Fruit fly (Drosophila melanogaster) whole organism, embryonic: Measurements from ENCODE around the gene CIA30.

Experiments used
- Asciz ChIP-seq: fragments of 200-800 bp; sonication (Bioruptor generic); optimal IDR thresholded peaks from 2 replicates; lab custom pipeline; 2017; ENCODE audit warnings: missing biosample characterization, mild to moderate bottlenecking, missing genetic modification characterization, missing genetic modification reagents
- Bgb ChIP-seq: fragments of 200-800 bp; sonication (Bioruptor generic); IDR thresholded peaks from 2 replicates; pipeline ENCODE4 v1.3.6; 2022; ENCODE audit warnings: missing biosample characterization, missing genetic modification characterization; ENCODE audit not compliant: partially characterized antibody
- CG11456 ChIP-seq: fragments of 200-800 bp; sonication (Bioruptor generic); IDR thresholded peaks from 3 replicates; pipeline ENCODE4 v1.3.6; 2022; ENCODE audit warnings: missing biosample characterization, missing genetic modification characterization
- CG11696 ChIP-seq: fragments of 200-800 bp; sonication (Bioruptor generic); IDR thresholded peaks from 2 replicates; pipeline ENCODE4 v1.3.6; 2022; ENCODE audit warnings: missing biosample characterization, missing genetic modification characterization
- CG12155 ChIP-seq: fragments of 200-800 bp; sonication (Bioruptor generic); optimal IDR thresholded peaks from 3 replicates; lab custom pipeline; 2016; ENCODE audit warnings: missing biosample characterization, missing genetic modification characterization
- CG15011 ChIP-seq: fragments of 200-800 bp; sonication (Bioruptor generic); optimal IDR thresholded peaks from 3 replicates; lab custom pipeline; 2018; ENCODE audit warnings: missing biosample characterization, mild to moderate bottlenecking, missing genetic modification characterization
- CG15514 ChIP-seq: fragments of 200-800 bp; sonication (Bioruptor generic); optimal IDR thresholded peaks from 3 replicates; lab custom pipeline; 2017; ENCODE audit warnings: missing biosample characterization, missing genetic modification characterization, mild to moderate bottlenecking, moderate library complexity, missing genetic modification reagents
- CG1603 ChIP-seq: fragments of 200-800 bp; sonication (Bioruptor generic); optimal IDR thresholded peaks from 2 replicates; lab custom pipeline; 2019; ENCODE audit warnings: missing biosample characterization, mild to moderate bottlenecking, missing genetic modification characterization, moderate library complexity
- CG18599 ChIP-seq: fragments of 200-800 bp; sonication (Bioruptor generic); optimal IDR thresholded peaks from 3 replicates; lab custom pipeline; 2017; ENCODE audit warnings: missing biosample characterization, missing genetic modification characterization, mild to moderate bottlenecking, moderate library complexity, missing genetic modification reagents
- CG18764 ChIP-seq: fragments of 200-800 bp; sonication (Bioruptor generic); optimal IDR thresholded peaks from 3 replicates; lab custom pipeline; 2016; ENCODE audit warnings: missing biosample characterization, missing genetic modification characterization
- CG2678 ChIP-seq: fragments of 200-800 bp; sonication (Bioruptor generic); optimal IDR thresholded peaks from 3 replicates; lab custom pipeline; 2019; ENCODE audit warnings: missing biosample characterization, mild to moderate bottlenecking, missing genetic modification characterization, moderate library complexity
- CG3281 ChIP-seq: fragments of 200-800 bp; sonication (Bioruptor generic); optimal IDR thresholded peaks from 3 replicates; lab custom pipeline; 2017; ENCODE audit warnings: missing biosample characterization, mild to moderate bottlenecking, missing genetic modification characterization
- CG6854 ChIP-seq: fragments of 200-800 bp; sonication (Bioruptor generic); optimal IDR thresholded peaks from 3 replicates; lab custom pipeline; 2017; ENCODE audit warnings: missing biosample characterization, mild to moderate bottlenecking, missing genetic modification characterization
- CG7987 ChIP-seq: fragments of 200-800 bp; sonication (Bioruptor generic); optimal IDR thresholded peaks from 2 replicates; lab custom pipeline; 2018; ENCODE audit warnings: missing biosample characterization, mild to moderate bottlenecking, missing genetic modification characterization, moderate library complexity
- CG9817 ChIP-seq: fragments of 200-800 bp; sonication (Bioruptor generic); optimal IDR thresholded peaks from 2 replicates; lab custom pipeline; 2018; ENCODE audit warnings: missing biosample characterization, mild to moderate bottlenecking, missing genetic modification characterization, moderate library complexity
- CrebB ChIP-seq: fragments of 200-800 bp; sonication (Bioruptor generic); optimal IDR thresholded peaks from 3 replicates; lab custom pipeline; 2018; ENCODE audit warnings: missing biosample characterization, mild to moderate bottlenecking, missing genetic modification characterization
- D19B ChIP-seq: fragments of 200-800 bp; sonication (Bioruptor generic); optimal IDR thresholded peaks from 2 replicates; lab custom pipeline; 2017; ENCODE audit warnings: missing biosample characterization, mild to moderate bottlenecking, missing genetic modification characterization
- Dip2 ChIP-seq: fragments of 200-800 bp; sonication (Bioruptor generic); IDR thresholded peaks from 2 replicates; pipeline ENCODE4 v1.3.6; 2022; ENCODE audit warnings: missing biosample characterization, missing genetic modification characterization
- Gsc ChIP-seq: fragments of 200-800 bp; sonication (Bioruptor generic); IDR thresholded peaks from 2 replicates; pipeline ENCODE4 v1.3.6; 2022; ENCODE audit warnings: missing biosample characterization, missing genetic modification characterization
- Med ChIP-seq: fragments of 200-800 bp; sonication (Bioruptor generic); peaks from one replicate; lab custom pipeline; 2016; ENCODE audit warnings: missing biosample characterization, missing genetic modification characterization, mild to moderate bottlenecking, inconsistent platforms, moderate library complexity
- NC2α ChIP-seq: fragments of 200-800 bp; sonication (Bioruptor generic); optimal IDR thresholded peaks from 2 replicates; lab custom pipeline; 2016; ENCODE audit warnings: missing biosample characterization, missing genetic modification characterization
- Nf-YA ChIP-seq: fragments of 200-800 bp; sonication (Bioruptor generic); IDR thresholded peaks from 2 replicates; pipeline ENCODE4 v1.3.6; 2022; ENCODE audit warnings: missing biosample characterization, missing genetic modification characterization
- Nf-YB ChIP-seq: fragments of 200-800 bp; sonication (Bioruptor generic); optimal IDR thresholded peaks from 3 replicates; lab custom pipeline; 2019; ENCODE audit warnings: missing biosample characterization, mild to moderate bottlenecking, missing genetic modification characterization, moderate library complexity
- Oaz ChIP-seq: fragments of 200-800 bp; sonication (Bioruptor generic); IDR thresholded peaks from 2 replicates; pipeline ENCODE4 v1.3.6; 2022; ENCODE audit warnings: missing biosample characterization, missing genetic modification characterization
- Pdp1 ChIP-seq, 2 experiments: fragments of 200-800 bp; sonication (Bioruptor generic); optimal IDR thresholded peaks; 3 replicates each; lab custom pipeline; 2016; ENCODE audit warnings: missing biosample characterization in 2 of 2, missing genetic modification characterization in 2 of 2, mild to moderate bottlenecking in 1 of 2, moderate library complexity in 1 of 2
- Spps ChIP-seq: fragments of 200-800 bp; sonication (Bioruptor generic); optimal IDR thresholded peaks from 2 replicates; lab custom pipeline; 2018; ENCODE audit warnings: missing biosample characterization, mild to moderate bottlenecking, missing genetic modification characterization
- Sry-δ ChIP-seq: fragments of 200-800 bp; sonication (Bioruptor generic); optimal IDR thresholded peaks from 2 replicates; lab custom pipeline; 2016; ENCODE audit warnings: missing biosample characterization, missing genetic modification characterization
- Stat92E ChIP-seq, 3 experiments: fragments of >200 bp in 2 of 3; fragments of 200-800 bp in 1 of 3; sonication (Bioruptor generic) in 1 of 3; optimal IDR thresholded peaks; 2 replicates each; lab custom pipeline; 2017 to 2019; ENCODE audit warnings: missing biosample characterization in 3 of 3, missing genetic modification characterization in 3 of 3, mild to moderate bottlenecking in 1 of 3, moderate library complexity in 1 of 3
- Taf1 ChIP-seq: fragments of 200-800 bp; sonication (Bioruptor generic); IDR thresholded peaks from 2 replicates; pipeline ENCODE4 v1.3.6; 2022; ENCODE audit warnings: missing biosample characterization, missing genetic modification characterization
- ab ChIP-seq: fragments of 200-800 bp; sonication (Bioruptor generic); optimal IDR thresholded peaks from 2 replicates; lab custom pipeline; 2016; ENCODE audit warnings: missing biosample characterization, missing genetic modification characterization
- ase ChIP-seq: fragments of 200-800 bp; sonication (Bioruptor generic); IDR thresholded peaks from 3 replicates; pipeline ENCODE4 v1.3.6; 2022; ENCODE audit warnings: missing biosample characterization, missing genetic modification characterization
- chif ChIP-seq, 2 experiments: fragments of 200-800 bp; sonication (Bioruptor generic); optimal IDR thresholded peaks; 3 replicates each; lab custom pipeline; 2016; ENCODE audit warnings: missing biosample characterization in 2 of 2, missing genetic modification characterization in 2 of 2
- cwo ChIP-seq: fragments of 200-800 bp; sonication (Bioruptor generic); optimal IDR thresholded peaks from 3 replicates; lab custom pipeline; 2017; ENCODE audit warnings: missing biosample characterization, missing genetic modification characterization, mild to moderate bottlenecking, moderate library complexity, missing genetic modification reagents
- dm ChIP-seq: fragments of 200-800 bp; sonication (Bioruptor generic); optimal IDR thresholded peaks from 3 replicates; lab custom pipeline; 2016; ENCODE audit warnings: missing biosample characterization, missing genetic modification characterization
- eve ChIP-seq, 2 experiments: fragments of >200 bp; optimal IDR thresholded peaks; 2 replicates each; lab custom pipeline; 2017; ENCODE audit warnings: missing biosample characterization in 2 of 2, missing genetic modification characterization in 2 of 2
- exex ChIP-seq: fragments of 200-800 bp; sonication (Bioruptor generic); optimal IDR thresholded peaks from 4 replicates; lab custom pipeline; 2018; ENCODE audit warnings: missing biosample characterization, mild to moderate bottlenecking, missing genetic modification characterization, moderate library complexity
- eyg ChIP-seq: fragments of 200-800 bp; sonication (Bioruptor generic); optimal IDR thresholded peaks from 3 replicates; lab custom pipeline; 2016; ENCODE audit warnings: missing biosample characterization, missing genetic modification characterization
- fu2 ChIP-seq: fragments of 200-800 bp; sonication (Bioruptor generic); optimal IDR thresholded peaks from 2 replicates; lab custom pipeline; 2016; ENCODE audit warnings: missing biosample characterization, missing genetic modification characterization
- gcm ChIP-seq: fragments of 200-800 bp; sonication (Bioruptor generic); optimal IDR thresholded peaks from 2 replicates; lab custom pipeline; 2019; ENCODE audit warnings: missing biosample characterization, mild to moderate bottlenecking, missing genetic modification characterization, moderate library complexity
- inv ChIP-seq: fragments of 200-800 bp; sonication (Bioruptor generic); IDR thresholded peaks from 2 replicates; pipeline ENCODE4 v1.3.6; 2022; ENCODE audit warnings: missing biosample characterization, missing genetic modification characterization; ENCODE audit not compliant: partially characterized antibody
- jigr1 ChIP-seq: fragments of 200-800 bp; sonication (Bioruptor generic); IDR thresholded peaks from 3 replicates; pipeline ENCODE4 v1.3.6; 2022; ENCODE audit warnings: missing biosample characterization, missing genetic modification characterization
- lab ChIP-seq: fragments of 200-800 bp; sonication (Bioruptor generic); optimal IDR thresholded peaks from 3 replicates; lab custom pipeline; 2017; ENCODE audit warnings: missing biosample characterization, missing genetic modification characterization, mild to moderate bottlenecking, moderate library complexity, missing genetic modification reagents
- lola ChIP-seq, 3 experiments: fragments of >200 bp in 2 of 3; fragments of 200-800 bp in 1 of 3; sonication (Bioruptor generic) in 1 of 3; optimal IDR thresholded peaks; 2 replicates each; lab custom pipeline; 2017 to 2019; ENCODE audit warnings: missing biosample characterization in 3 of 3, missing genetic modification characterization in 3 of 3, mild to moderate bottlenecking in 1 of 3, moderate library complexity in 1 of 3
- mirr ChIP-seq: fragments of 200-800 bp; sonication (Bioruptor generic); optimal IDR thresholded peaks from 3 replicates; lab custom pipeline; 2018; ENCODE audit warnings: missing biosample characterization, mild to moderate bottlenecking, missing genetic modification characterization
- nom ChIP-seq: fragments of 200-800 bp; sonication (Bioruptor generic); optimal IDR thresholded peaks from 2 replicates; lab custom pipeline; 2017; ENCODE audit warnings: missing biosample characterization, missing genetic modification characterization, mild to moderate bottlenecking, moderate library complexity, missing genetic modification reagents
- pita ChIP-seq: fragments of 200-800 bp; sonication (Bioruptor generic); optimal IDR thresholded peaks from 2 replicates; lab custom pipeline; 2017; ENCODE audit warnings: missing biosample characterization, mild to moderate bottlenecking, missing genetic modification characterization
- sc ChIP-seq, 3 experiments: fragments of >200 bp in 2 of 3; fragments of 200-800 bp in 1 of 3; sonication (Bioruptor generic) in 1 of 3; optimal IDR thresholded peaks; 2 replicates in 2 of 3; 3 replicates in 1 of 3; lab custom pipeline; 2017; ENCODE audit warnings: mild to moderate bottlenecking in 1 of 3, missing biosample characterization in 1 of 3, missing genetic modification characterization in 1 of 3, missing genetic modification reagents in 1 of 3
- sim ChIP-seq: fragments of 200-800 bp; sonication (Bioruptor generic); IDR thresholded peaks from 2 replicates; pipeline ENCODE4 v1.3.6; 2022; ENCODE audit warnings: missing biosample characterization, missing genetic modification characterization
- slbo ChIP-seq: fragments of 200-800 bp; sonication (Bioruptor generic); IDR thresholded peaks from 2 replicates; pipeline ENCODE4 v1.3.6; 2022; ENCODE audit warnings: missing biosample characterization, missing genetic modification characterization
- vnd ChIP-seq: fragments of 200-800 bp; sonication (Bioruptor generic); IDR thresholded peaks from 3 replicates; pipeline ENCODE4 v1.3.6; 2022; ENCODE audit warnings: missing biosample characterization, missing genetic modification characterization; ENCODE audit not compliant: partially characterized antibody

The CIA30 gene

DNA sequence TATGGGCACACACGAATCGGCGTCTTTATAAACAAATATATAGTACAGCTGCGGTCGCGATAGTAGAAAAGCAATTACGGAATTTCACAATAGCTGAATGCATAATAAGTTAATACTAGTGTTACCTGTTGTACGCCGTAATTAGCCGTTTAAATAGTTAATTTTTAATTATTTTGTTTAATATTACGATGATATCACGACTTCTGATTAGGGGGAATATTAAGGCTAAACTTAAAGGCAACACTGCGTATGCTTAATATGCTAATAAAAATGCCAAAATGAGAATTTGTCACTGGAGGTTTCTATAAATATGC lies 42.2 kb downstream of the CIA30 start:
- TF ChIP-seq Taf1 (no peak), CG6854 (GFP tag; lab: Kevin White, UChicago) (no peak), Gsc (GFP tag; lab: Robert Waterston, UW) (no peak), mirr (no peak), inv (GFP tag; lab: Robert Waterston, UW) (no peak), dm (no peak), Pdp1 (GFP tag; optimal IDR thresholded peaks at IDR 0.05; lab: Kevin White, UChicago) (peak in 1 of 2 experiments; percentile 5), D19B (GFP tag; lab: Kevin White, UChicago) (peak; percentile 8), Asciz (GFP tag; lab: Kevin White, UChicago) (no peak), sim (GFP tag; lab: Robert Waterston, UW) (no peak), Bgb (no peak), lola (GFP tag; optimal IDR thresholded peaks at IDR 0.05; lab: Kevin White, UChicago) (no peak), CG12155 (GFP tag; lab: Kevin White, UChicago) (no peak), eyg (no peak), CG1603 (tag; lab: Kevin White, UChicago) (no peak), jigr1 (GFP tag; lab: Robert Waterston, UW) (no peak), fu2 (GFP tag; lab: Kevin White, UChicago) (no peak), slbo (GFP tag; lab: Robert Waterston, UW) (0 out of 2 replicates have a peak, but pooled peaks have one; percentile 4), pita (no peak), Dip2 (GFP tag; lab: Robert Waterston, UW) (no peak), sc (optimal IDR thresholded peaks at IDR 0.05; lab: Kevin White, UChicago) (no peak), sc (GFP tag; optimal IDR thresholded peaks at IDR 0.05; lab: Kevin White, UChicago) (no peak), vnd (GFP tag; lab: Robert Waterston, UW) (no peak), CG3281 (peak; percentile 48), cwo (GFP tag; lab: Kevin White, UChicago) (peak; percentile 31), chif (GFP tag; optimal IDR thresholded peaks at IDR 0.05; lab: Kevin White, UChicago) (no peak), CG15514 (GFP tag; lab: Kevin White, UChicago) (no peak), CrebB (no peak), Spps (tag; lab: Kevin White, UChicago) (no peak), CG11696 (peak; percentile 31; the same call in 1 of the 2 replicates), CG7987 (GFP tag; lab: Kevin White, UChicago) (no peak), CG2678 (tag; lab: Kevin White, UChicago) (peak; percentile 27), nom (GFP tag; lab: Kevin White, UChicago) (no peak), Nf-YB (GFP tag; lab: Kevin White, UChicago) (no peak), gcm (GFP tag; lab: Kevin White, UChicago) (no peak), CG9817 (tag; lab: Kevin White, UChicago) (no peak), NC2α (GFP tag; lab: Kevin White, UChicago) (no peak), Stat92E (GFP tag; optimal IDR thresholded peaks at IDR 0.05; lab: Kevin White, UChicago) (no peak), Nf-YA (GFP tag; lab: Robert Waterston, UW) (no peak), exex (tag; lab: Kevin White, UChicago) (peak; percentile 41), eve (GFP tag; optimal IDR thresholded peaks at IDR 0.05; lab: Kevin White, UChicago) (no peak), ab (GFP tag; lab: Kevin White, UChicago) (no peak), Sry-δ (GFP tag; lab: Kevin White, UChicago) (no peak), ase (no peak), CG15011 (GFP tag; lab: Kevin White, UChicago) (no peak), lab (GFP tag; lab: Kevin White, UChicago) (peak; percentile 44), CG18764 (GFP tag; lab: Kevin White, UChicago) (no peak), Med (GFP tag; lab: Kevin White, UChicago) (peak; percentile 71), CG18599 (GFP tag; lab: Kevin White, UChicago) (peak; percentile 22), Oaz (GFP tag; lab: Robert Waterston, UW) (no peak), CG11456 (GFP tag; lab: Robert Waterston, UW) (no peak)
